Worm (Caenorhabditis elegans) whole organism, L4 larva: ENCODE measurements around the gene best-2.

Experiments used
- T20F7.1 ChIP-seq: fragments of 200-800 bp; sonication (Bioruptor generic); optimal IDR thresholded peaks from 2 replicates; lab custom pipeline; 2018; ENCODE audit warnings: mild to moderate bottlenecking, missing genetic modification characterization, missing compliant biosample characterization
- ama-1 ChIP-seq: fragments of 150-350 bp; optimal IDR thresholded peaks from 2 replicates; lab custom pipeline; 2014; ENCODE audit warnings: inconsistent platforms, mixed read lengths
- ces-1 ChIP-seq: fragments of 150-350 bp; sonication (generic microtip); optimal IDR thresholded peaks from 4 replicates; lab custom pipeline; 2014; ENCODE audit warnings: missing biosample characterization, missing genetic modification reagents, missing genetic modification characterization
- hlh-30 ChIP-seq: sonication (generic microtip); optimal IDR thresholded peaks from 2 replicates; lab custom pipeline; 2017; ENCODE audit warnings: antibody characterized with exemption, mild to moderate bottlenecking, missing genetic modification characterization, missing compliant biosample characterization; ENCODE audit not compliant: insufficient read depth
- skn-1 ChIP-seq: fragments of 150-350 bp; optimal IDR thresholded peaks from 2 replicates; lab custom pipeline; 2014; ENCODE audit warnings: missing biosample characterization, missing genetic modification characterization

DNA sequence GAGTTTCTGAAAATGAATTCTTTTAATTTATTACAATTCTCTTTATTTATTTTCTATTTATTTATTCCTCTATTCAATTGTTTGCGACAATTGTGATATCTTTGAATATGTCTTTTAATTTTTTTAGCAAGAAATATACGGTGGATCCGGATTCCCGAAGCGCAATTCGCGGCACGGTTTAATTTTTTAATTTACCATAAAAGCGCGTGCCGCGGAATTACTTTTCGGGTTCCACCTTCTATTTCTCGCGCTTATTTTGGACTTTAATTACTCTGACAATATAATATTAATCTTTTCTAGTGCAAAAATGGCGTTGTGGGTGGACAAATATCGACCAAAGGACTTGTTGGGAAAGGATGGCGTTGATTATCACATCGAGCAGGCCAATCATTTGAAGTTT, 17.4 kb downstream of the best-2 start, which contains the start of gene rfc-3:
- TF ChIP-seq skn-1 (tag; lab: Kevin White, UChicago) = no peak
- no peak for TF ChIP-seq hlh-30 (tag; lab: Kevin White, UChicago)
- TF ChIP-seq ama-1 (lab: Kevin White, UChicago) = no peak
- TF ChIP-seq T20F7.1 = no peak
- no peak for TF ChIP-seq ces-1 (GFP tag; lab: Kevin White, UChicago)
